Worm (Caenorhabditis elegans) whole organism, L4 larva: ENCODE measurements around the gene nas-11.
A peak's percentile ranks its signal among the peaks of the same experiment; 100 is the strongest.

Experiments
- F26F4.8 ChIP-seq: fragments of 200-800 bp; sonication (Bioruptor generic); conservative IDR thresholded peaks from 2 replicates; pipeline ENCODE4 v1.3.6; 2022; ENCODE audit warnings: missing genetic modification characterization, missing compliant biosample characterization
- F37D6.2 ChIP-seq: sonication (generic microtip); optimal IDR thresholded peaks from 2 replicates; lab custom pipeline; 2016; ENCODE audit warnings: mild to moderate bottlenecking, missing genetic modification characterization, missing compliant biosample characterization
- Y105C5A.15 ChIP-seq: fragments of 200-800 bp; sonication (Bioruptor generic); IDR thresholded peaks from 2 replicates; pipeline ENCODE4 v1.3.6; 2022; ENCODE audit warnings: missing genetic modification characterization, missing compliant biosample characterization
- aha-1 ChIP-seq: fragments of 150-350 bp; peaks from one replicate; lab custom pipeline; 2014; ENCODE audit warnings: missing biosample characterization, missing genetic modification characterization
- ama-1 ChIP-seq: fragments of 150-350 bp; optimal IDR thresholded peaks from 2 replicates; lab custom pipeline; 2014; ENCODE audit warnings: inconsistent platforms, mixed read lengths
- ctbp-1 ChIP-seq: fragments of 200-800 bp; sonication (Bioruptor generic); IDR thresholded peaks from 2 replicates; pipeline ENCODE4 v1.3.6; 2022; ENCODE audit warnings: missing genetic modification reagents, missing genetic modification characterization, missing compliant biosample characterization
- daf-12 ChIP-seq: fragments of 150-350 bp; optimal IDR thresholded peaks from 2 replicates; lab custom pipeline; 2014; ENCODE audit warnings: missing biosample characterization, missing genetic modification reagents, missing genetic modification characterization
- daf-16 ChIP-seq, 3 experiments: sonication (generic microtip); optimal IDR thresholded peaks; 2 replicates each; lab custom pipeline; 2016 to 2017; ENCODE audit warnings: missing genetic modification characterization in 3 of 3, missing genetic modification reagents in 3 of 3, mild to moderate bottlenecking in 2 of 3, missing compliant biosample characterization in 2 of 3, missing biosample characterization in 1 of 3, moderate library complexity in 1 of 3
- daf-8 ChIP-seq: fragments of 200-800 bp; sonication (Bioruptor generic); IDR thresholded peaks from 2 replicates; pipeline ENCODE4 v1.3.6; 2022; ENCODE audit warnings: missing genetic modification characterization, missing compliant biosample characterization
- dmd-8 ChIP-seq: fragments of 200-800 bp; sonication (Bioruptor generic); IDR thresholded peaks from 2 replicates; pipeline ENCODE4 v1.3.6; 2022; ENCODE audit warnings: missing genetic modification characterization, missing compliant biosample characterization
- dmd-9 ChIP-seq: fragments of 200-800 bp; sonication (Bioruptor generic); IDR thresholded peaks from 2 replicates; pipeline ENCODE4 v1.3.6; 2022; ENCODE audit warnings: missing genetic modification reagents, missing genetic modification characterization, missing compliant biosample characterization
- egl-27 ChIP-seq: sonication (generic microtip); optimal IDR thresholded peaks from 3 replicates; lab custom pipeline; 2017; ENCODE audit warnings: missing biosample characterization, missing genetic modification reagents, missing genetic modification characterization
- egl-43 ChIP-seq: fragments of 200-800 bp; sonication (Bioruptor generic); IDR thresholded peaks from 2 replicates; pipeline ENCODE4 v1.3.6; 2022; ENCODE audit warnings: missing genetic modification reagents, missing genetic modification characterization, missing compliant biosample characterization
- gei-8 ChIP-seq: fragments of 200-800 bp; sonication (Bioruptor generic); optimal IDR thresholded peaks from 2 replicates; lab custom pipeline; 2018; ENCODE audit warnings: mild to moderate bottlenecking, missing genetic modification characterization, missing compliant biosample characterization
- hif-1 ChIP-seq, 2 experiments: sonication (generic microtip); optimal IDR thresholded peaks; 2 replicates each; lab custom pipeline; 2016 to 2017; ENCODE audit warnings: missing compliant biosample characterization in 2 of 2, missing genetic modification characterization in 2 of 2, missing genetic modification reagents in 2 of 2, missing genotype in 2 of 2, mild to moderate bottlenecking in 1 of 2
- hlh-30 ChIP-seq: sonication (generic microtip); optimal IDR thresholded peaks from 2 replicates; lab custom pipeline; 2017; ENCODE audit warnings: antibody characterized with exemption, mild to moderate bottlenecking, missing genetic modification characterization, missing compliant biosample characterization; ENCODE audit not compliant: insufficient read depth
- lim-7 ChIP-seq: fragments of 200-800 bp; sonication (Bioruptor generic); IDR thresholded peaks from 2 replicates; pipeline ENCODE4 v1.3.6; 2022; ENCODE audit warnings: missing genetic modification characterization, missing compliant biosample characterization
- lin-13 ChIP-seq: fragments of 150-350 bp; optimal IDR thresholded peaks from 2 replicates; lab custom pipeline; 2014; ENCODE audit warnings: missing biosample characterization, missing genetic modification reagents, missing genetic modification characterization
- mdl-1 ChIP-seq, 2 experiments: fragments of 150-350 bp in 1 of 2; sonication (generic microtip) in 1 of 2; optimal IDR thresholded peaks; 2 replicates each; lab custom pipeline; 2014 to 2017; ENCODE audit warnings: missing biosample characterization in 2 of 2, missing genetic modification characterization in 2 of 2
- mep-1 ChIP-seq: fragments of 150-350 bp; sonication (generic microtip); optimal IDR thresholded peaks from 3 replicates; lab custom pipeline; 2014; ENCODE audit warnings: missing biosample characterization, missing genetic modification characterization
- mes-2 ChIP-seq: sonication (generic microtip); optimal IDR thresholded peaks from 2 replicates; lab custom pipeline; 2016; ENCODE audit warnings: missing genotype, mild to moderate bottlenecking, missing genetic modification characterization, missing compliant biosample characterization; ENCODE audit not compliant: poor library complexity, severe bottlenecking
- mxl-3 ChIP-seq: fragments of 200-800 bp; sonication (Bioruptor generic); optimal IDR thresholded peaks from 2 replicates; lab custom pipeline; 2018; ENCODE audit warnings: mild to moderate bottlenecking, missing genetic modification characterization, missing compliant biosample characterization
- nhr-102 ChIP-seq: sonication (generic microtip); optimal IDR thresholded peaks from 2 replicates; lab custom pipeline; 2016; ENCODE audit warnings: mild to moderate bottlenecking, missing genetic modification characterization, moderate library complexity, missing compliant biosample characterization
- nhr-237 ChIP-seq: sonication (generic microtip); optimal IDR thresholded peaks from 2 replicates; lab custom pipeline; 2017; ENCODE audit warnings: missing biosample characterization, missing genetic modification characterization
- nhr-76 ChIP-seq: fragments of 150-350 bp; optimal IDR thresholded peaks from 2 replicates; lab custom pipeline; 2014; ENCODE audit warnings: missing biosample characterization, missing genetic modification characterization
- nhr-77 ChIP-seq: fragments of 150-350 bp; optimal IDR thresholded peaks from 2 replicates; lab custom pipeline; 2014; ENCODE audit warnings: missing biosample characterization, missing genetic modification characterization
- pha-4 ChIP-seq, 2 experiments: fragments of 150-350 bp in 1 of 2; fragments of 200-800 bp in 1 of 2; sonication (Bioruptor generic) in 1 of 2; IDR thresholded peaks in 1 of 2; optimal IDR thresholded peaks in 1 of 2; 2 replicates each; pipeline versions ENCODE4 v1.3.6 to Lab custom; 2014 to 2022; ENCODE audit warnings: missing genetic modification characterization in 2 of 2, missing genetic modification reagents in 2 of 2, missing biosample characterization in 1 of 2, missing compliant biosample characterization in 1 of 2
- rbr-2 ChIP-seq: sonication (generic microtip); optimal IDR thresholded peaks from 2 replicates; lab custom pipeline; 2016; ENCODE audit warnings: missing genotype, missing genetic modification characterization, missing compliant biosample characterization
- sdz-12 ChIP-seq: fragments of 200-800 bp; sonication (Bioruptor generic); optimal IDR thresholded peaks from 2 replicates; lab custom pipeline; 2018; ENCODE audit warnings: mild to moderate bottlenecking, missing genetic modification characterization, missing compliant biosample characterization
- snpc-1.2 ChIP-seq: fragments of 200-800 bp; sonication (Bioruptor generic); IDR thresholded peaks from 2 replicates; pipeline ENCODE4 v1.3.6; 2022; ENCODE audit warnings: missing genetic modification reagents, missing genetic modification characterization, missing compliant biosample characterization
- spr-3 ChIP-seq: fragments of 200-800 bp; sonication (Bioruptor generic); optimal IDR thresholded peaks from 2 replicates; lab custom pipeline; 2018; ENCODE audit warnings: mild to moderate bottlenecking, missing genetic modification characterization, missing compliant biosample characterization
- unc-39 ChIP-seq: sonication (generic microtip); optimal IDR thresholded peaks from 2 replicates; lab custom pipeline; 2017; ENCODE audit warnings: missing biosample characterization, missing genetic modification characterization
- unc-62 ChIP-seq, 3 experiments: fragments of 150-350 bp in 1 of 3; sonication (generic microtip); optimal IDR thresholded peaks in 2 of 3; peaks in 1 of 3; 1 replicate in 1 of 3; 2 replicates in 2 of 3; lab custom pipeline; 2014 to 2017; ENCODE audit warnings: missing biosample characterization in 3 of 3, missing genetic modification characterization in 3 of 3, missing genetic modification reagents in 3 of 3, missing genotype in 1 of 3

nas-11 gene

ce11 chrX:6739034-6740008 is 25.9 kb downstream of the nas-11 start (continued):
- TF ChIP-seq nhr-76 (tag; lab: Kevin White, UChicago) (no peak), pha-4 (GFP tag; IDR thresholded peaks at IDR 0.05; lab: Robert Waterston, UW) (no peak), pha-4 (tag; optimal IDR thresholded peaks at IDR 0.05; lab: Kevin White, UChicago) (no peak), unc-39 (no peak), daf-8 (GFP tag; lab: Robert Waterston, UW) (no peak), snpc-1.2 (GFP tag; lab: Robert Waterston, UW) (no peak), hif-1 (tag; optimal IDR thresholded peaks at IDR 0.05; lab: Kevin White, UChicago) (peak in 1 of 2 experiments; percentile 71), nhr-237 (tag; lab: Kevin White, UChicago) (no peak), lim-7 (GFP tag; lab: Robert Waterston, UW) (no peak), Y105C5A.15 (GFP tag; lab: Robert Waterston, UW) (no peak), mxl-3 (GFP tag; lab: Kevin White, UChicago) (no peak), daf-12 (tag; lab: Kevin White, UChicago) (no peak), ama-1 (lab: Kevin White, UChicago) (no peak), nhr-102 (peak; percentile 7), dmd-9 (GFP tag; lab: Robert Waterston, UW) (no peak), lin-13 (no peak), egl-27 (tag; lab: Kevin White, UChicago) (no peak), nhr-77 (tag; lab: Kevin White, UChicago) (no peak)

ce11 chrX:6740282-6740982 is 27.1 kb downstream of the nas-11 start:
- peak; percentile 95 for TF ChIP-seq aha-1 (tag; lab: Kevin White, UChicago)
- peak; percentile 41 for TF ChIP-seq rbr-2
- peak; percentile 58 for TF ChIP-seq sdz-12 (GFP tag; lab: Kevin White, UChicago)
- peak; percentile 30 for TF ChIP-seq F37D6.2 (tag; lab: Kevin White, UChicago)
- TF ChIP-seq mdl-1 (tag; optimal IDR thresholded peaks at IDR 0.05; lab: Kevin White, UChicago) = peak in 1 of 2 experiments; percentile 87
- no peak for TF ChIP-seq egl-43
- 0 out of 2 replicates have a peak, but pooled peaks have one; percentile 21 for TF ChIP-seq ctbp-1 (GFP tag; lab: Robert Waterston, UW)
- TF ChIP-seq F26F4.8 (GFP tag; lab: Robert Waterston, UW) = no peak
- TF ChIP-seq ama-1 (lab: Kevin White, UChicago) = no peak
- TF ChIP-seq mep-1 (tag; lab: Kevin White, UChicago) = peak; percentile 15
- TF ChIP-seq spr-3 (GFP tag; lab: Kevin White, UChicago) = no peak
- TF ChIP-seq gei-8 (GFP tag; lab: Kevin White, UChicago) = peak; percentile 35
- TF ChIP-seq hlh-30 (tag; lab: Kevin White, UChicago) = peak; percentile 60
- peak; percentile 1 for TF ChIP-seq mes-2
- TF ChIP-seq daf-16 (GFP tag; optimal IDR thresholded peaks at IDR 0.05; lab: Kevin White, UChicago) = peak in 1 of 2 experiments; percentile 60
- no peak for TF ChIP-seq daf-16 (tag; optimal IDR thresholded peaks at IDR 0.05; lab: Kevin White, UChicago)
- TF ChIP-seq unc-62 (GFP tag; optimal IDR thresholded peaks at IDR 0.05 in 1 of 2; lab: Kevin White, UChicago) = peak in 1 of 2 experiments; percentile 70
- no peak for TF ChIP-seq unc-62 (tag; optimal IDR thresholded peaks at IDR 0.05; lab: Kevin White, UChicago)
- 0 out of 2 replicates have a peak, but pooled peaks have one; percentile 10 for TF ChIP-seq dmd-8 (GFP tag; lab: Robert Waterston, UW)
- TF ChIP-seq unc-39 = no peak
- TF ChIP-seq hif-1 (tag; optimal IDR thresholded peaks at IDR 0.05; lab: Kevin White, UChicago) = peak in 1 of 2 experiments; percentile 78
